Fruit fly (Drosophila melanogaster): ENCODE data around the gene mAChR-C.

DNA sequence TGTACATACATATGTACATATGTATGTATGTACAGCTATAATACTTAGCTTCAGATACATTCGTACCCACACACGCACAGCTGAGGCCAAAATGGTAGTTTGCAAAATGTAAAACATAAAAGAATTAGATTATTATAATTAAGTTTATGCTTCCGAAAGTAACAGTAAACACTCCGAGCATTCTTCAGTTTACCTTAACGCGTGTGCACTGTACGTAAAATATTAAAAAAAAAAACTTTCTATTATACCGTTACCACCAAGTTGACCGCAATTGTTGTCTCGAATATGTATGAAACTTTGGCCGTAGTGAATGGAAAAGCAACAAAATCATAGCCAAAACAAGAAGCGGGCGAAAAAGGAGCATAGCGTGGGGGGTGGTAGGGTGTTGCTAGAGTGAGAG, 22.1 kb upstream of the mAChR-C start:
- TF ChIP-seq psq (optimal IDR thresholded peaks at IDR 0.05) (no peak), ttk (optimal IDR thresholded peaks at IDR 0.05) (no peak)
